Worm (Caenorhabditis elegans): Measurements from ENCODE around the gene F44D12.8.
A peak's percentile ranks its signal among the peaks of the same experiment; 100 is the strongest.

The F44D12.8 gene

DNA sequence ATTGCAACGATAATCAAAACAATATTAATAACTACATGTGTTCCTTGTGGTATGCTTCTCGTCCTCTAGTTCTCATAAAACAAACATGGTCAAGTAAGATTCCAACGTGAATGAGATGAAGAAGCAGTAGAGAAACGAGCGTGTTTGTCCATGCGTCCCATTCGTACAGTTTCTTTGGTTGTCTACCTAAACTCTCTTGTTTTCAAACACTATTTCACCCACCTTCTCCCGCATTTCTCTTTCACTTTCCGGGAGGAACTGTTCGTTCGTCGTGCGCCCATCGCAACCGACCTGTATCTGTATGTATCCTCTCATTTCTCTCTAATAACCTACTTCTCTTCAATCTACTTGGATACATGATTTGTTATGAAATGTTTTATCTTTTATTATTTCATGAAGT, 15.3 kb upstream of the F44D12.8 start (continued):
- no peak for TF ChIP-seq zfp-2 (tag; optimal IDR thresholded peaks at IDR 0.05)
- peak; percentile 50 for TF ChIP-seq hlh-11 (tag; optimal IDR thresholded peaks at IDR 0.05)
- TF ChIP-seq gei-8 (GFP tag; optimal IDR thresholded peaks at IDR 0.05) = no peak
- TF ChIP-seq nhr-41 (GFP tag; IDR thresholded peaks at IDR 0.05) = no peak
- TF ChIP-seq daf-16 (GFP tag; optimal IDR thresholded peaks at IDR 0.05) = no peak
- peak; percentile 20 for TF ChIP-seq daf-16 (tag; optimal IDR thresholded peaks at IDR 0.05)
- TF ChIP-seq lin-13 (GFP tag; optimal IDR thresholded peaks at IDR 0.05) = no peak
- TF ChIP-seq Y105C5A.15 (GFP tag; IDR thresholded peaks at IDR 0.05) = no peak
- TF ChIP-seq ztf-11 (tag; optimal IDR thresholded peaks at IDR 0.05) = no peak
- no peak for TF ChIP-seq spr-1 (tag; optimal IDR thresholded peaks at IDR 0.05)
- TF ChIP-seq dve-1 (tag; optimal IDR thresholded peaks at IDR 0.05; ENCODE audit: insufficient read depth) = peak; percentile 46
- TF ChIP-seq aha-1 (tag) = no peak
- TF ChIP-seq R02D3.7 (tag; optimal IDR thresholded peaks at IDR 0.05) = no peak
- TF ChIP-seq ceh-32 (tag; optimal IDR thresholded peaks at IDR 0.05; ENCODE audit: poor library complexity) = no peak
- no peak for TF ChIP-seq ama-1 (optimal IDR thresholded peaks at IDR 0.05)
- TF ChIP-seq ZK546.5 (tag; optimal IDR thresholded peaks at IDR 0.05) = no peak
- no peak for TF ChIP-seq nhr-237 (tag; optimal IDR thresholded peaks at IDR 0.05)
- TF ChIP-seq nhr-10 (tag; optimal IDR thresholded peaks at IDR 0.05) = no peak
- no peak for TF ChIP-seq zip-2 (tag; optimal IDR thresholded peaks at IDR 0.05)
- no peak for TF ChIP-seq unc-39 (tag; optimal IDR thresholded peaks at IDR 0.05)
- TF ChIP-seq ceh-20 (GFP tag; IDR thresholded peaks at IDR 0.05) = no peak
- TF ChIP-seq unc-62 (GFP tag; optimal IDR thresholded peaks at IDR 0.05 in 1 of 2) = no peak
- no peak for TF ChIP-seq unc-62 (tag; optimal IDR thresholded peaks at IDR 0.05)
- no peak for TF ChIP-seq T20F7.1 (GFP tag; optimal IDR thresholded peaks at IDR 0.05)
- no peak for TF ChIP-seq hif-1 (tag; optimal IDR thresholded peaks at IDR 0.05)
- peak in 1 of 2 experiments; percentile 31 for TF ChIP-seq lsy-2 (tag; optimal IDR thresholded peaks at IDR 0.05)
- TF ChIP-seq ctbp-1 (GFP tag; IDR thresholded peaks at IDR 0.05) = no peak
- TF ChIP-seq madf-5 (GFP tag; IDR thresholded peaks at IDR 0.05) = 0 out of 4 replicates have a peak, but pooled peaks of 1 of the 2 experiments have one; percentile 16
- no peak for TF ChIP-seq F10B5.3 (tag; optimal IDR thresholded peaks at IDR 0.05)
- no peak for TF ChIP-seq rbr-2 (tag; optimal IDR thresholded peaks at IDR 0.05)
- no peak for TF ChIP-seq T26A8.4 (GFP tag; IDR thresholded peaks at IDR 0.05)
- TF ChIP-seq lin-15B (tag; optimal IDR thresholded peaks at IDR 0.05) = no peak
- no peak for TF ChIP-seq ceh-44 (GFP tag; IDR thresholded peaks at IDR 0.05)
- TF ChIP-seq lim-7 (GFP tag; IDR thresholded peaks at IDR 0.05) = no peak
- TF ChIP-seq nhr-48 (tag; optimal IDR thresholded peaks at IDR 0.05) = no peak
- TF ChIP-seq ces-1 (GFP tag; optimal IDR thresholded peaks at IDR 0.05) = no peak
- no peak for TF ChIP-seq php-3 (GFP tag; IDR thresholded peaks at IDR 0.05)
- TF ChIP-seq Y48G9A.11 (GFP tag; IDR thresholded peaks at IDR 0.05) = no peak
- no peak for TF ChIP-seq dmd-9 (GFP tag; IDR thresholded peaks at IDR 0.05)
- TF ChIP-seq snpc-1.2 (GFP tag; IDR thresholded peaks at IDR 0.05) = no peak
- no peak for TF ChIP-seq nhr-11 (tag; optimal IDR thresholded peaks at IDR 0.05)
- TF ChIP-seq unc-130 (GFP tag; optimal IDR thresholded peaks at IDR 0.05) = no peak
- TF ChIP-seq fos-1 (tag; optimal IDR thresholded peaks at IDR 0.05) = no peak
- TF ChIP-seq dpl-1 (GFP tag; optimal IDR thresholded peaks at IDR 0.05) = no peak
- TF ChIP-seq F44E2.7 (GFP tag; IDR thresholded peaks at IDR 0.05) = no peak
- no peak for TF ChIP-seq mep-1 (tag; optimal IDR thresholded peaks at IDR 0.05)
- TF ChIP-seq Y75B8A.6 (GFP tag; IDR thresholded peaks at IDR 0.05) = no peak
- TF ChIP-seq daf-8 (GFP tag; IDR thresholded peaks at IDR 0.05) = no peak
- no peak for TF ChIP-seq nhr-42 (GFP tag; IDR thresholded peaks at IDR 0.05)
- TF ChIP-seq zfp-3 (GFP tag; conservative IDR thresholded peaks at IDR 0.05) = no peak
- TF ChIP-seq mxl-3 (GFP tag; optimal IDR thresholded peaks at IDR 0.05) = peak; percentile 54
- TF ChIP-seq nhr-111 (GFP tag; optimal IDR thresholded peaks at IDR 0.05) = no peak
- TF ChIP-seq saeg-2 (GFP tag; IDR thresholded peaks at IDR 0.05) = no peak
- TF ChIP-seq fkh-10 (GFP tag; optimal IDR thresholded peaks at IDR 0.05) = no peak
